Worm (Caenorhabditis elegans) whole organism, L2 larva: ENCODE measurements around the gene marc-2.

Experiments used
- R02D3.7 ChIP-seq: fragments of 150-350 bp; optimal IDR thresholded peaks from 2 replicates; lab custom pipeline; 2014; ENCODE audit warnings: missing biosample characterization, missing genetic modification characterization
- alr-1 ChIP-seq: fragments of 150-350 bp; optimal IDR thresholded peaks from 2 replicates; lab custom pipeline; 2014; ENCODE audit warnings: missing biosample characterization, missing genetic modification characterization
- blmp-1 ChIP-seq: sonication (generic microtip); optimal IDR thresholded peaks from 2 replicates; lab custom pipeline; 2017; ENCODE audit warnings: missing genetic modification characterization, mild to moderate bottlenecking, missing compliant biosample characterization, antibody characterized with exemption, moderate library complexity; ENCODE audit not compliant: insufficient read depth
- lsy-2 ChIP-seq, 2 experiments: fragments of 150-350 bp in 1 of 2; sonication (generic microtip) in 1 of 2; optimal IDR thresholded peaks; 2 replicates each; lab custom pipeline; 2014 to 2017; ENCODE audit warnings: missing biosample characterization in 2 of 2, missing genetic modification characterization in 2 of 2
- mbf-1 ChIP-seq: sonication (generic microtip); optimal IDR thresholded peaks from 2 replicates; lab custom pipeline; 2017; ENCODE audit warnings: missing biosample characterization, missing genetic modification characterization
- nhr-11 ChIP-seq: fragments of 150-350 bp; optimal IDR thresholded peaks from 2 replicates; lab custom pipeline; 2014; ENCODE audit warnings: missing biosample characterization, missing genetic modification characterization
- nhr-12 ChIP-seq: fragments of 150-350 bp; optimal IDR thresholded peaks from 2 replicates; lab custom pipeline; 2014; ENCODE audit warnings: missing biosample characterization, missing genetic modification characterization
- nhr-21 ChIP-seq: fragments of 150-350 bp; optimal IDR thresholded peaks from 2 replicates; lab custom pipeline; 2014; ENCODE audit warnings: missing biosample characterization, missing genetic modification characterization
- nhr-237 ChIP-seq: fragments of 150-350 bp; optimal IDR thresholded peaks from 2 replicates; lab custom pipeline; 2014; ENCODE audit warnings: missing biosample characterization, missing genetic modification characterization
- nhr-77 ChIP-seq: fragments of 150-350 bp; optimal IDR thresholded peaks from 2 replicates; lab custom pipeline; 2014; ENCODE audit warnings: missing biosample characterization, missing genetic modification characterization
- skn-1 ChIP-seq: sonication (generic microtip); optimal IDR thresholded peaks from 2 replicates; lab custom pipeline; 2017; ENCODE audit warnings: missing biosample characterization, missing genetic modification characterization

DNA sequence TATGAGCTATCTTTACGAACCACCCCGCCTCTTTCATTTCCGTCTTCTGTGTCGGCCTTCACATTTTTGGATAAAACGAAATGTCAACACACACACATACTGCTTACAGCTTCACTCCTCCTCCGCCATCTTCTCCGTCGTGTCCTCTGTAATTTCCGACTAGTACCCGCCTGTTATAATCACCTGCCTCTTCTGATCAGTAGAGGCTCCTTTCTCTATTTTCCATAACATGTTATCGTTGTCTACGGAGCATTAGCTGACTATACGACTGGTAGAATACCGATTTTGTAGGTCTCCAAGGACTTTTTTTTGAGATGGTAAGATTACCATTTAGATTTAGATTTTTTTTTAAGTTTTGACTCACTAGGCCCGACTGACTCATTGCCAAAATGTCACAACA is 24.2 kb upstream of the marc-2 start:
- TF ChIP-seq nhr-237 = no peak
- TF ChIP-seq alr-1 (tag; lab: Kevin White, UChicago) = no peak
- TF ChIP-seq R02D3.7 (tag; lab: Kevin White, UChicago) = no peak
- TF ChIP-seq nhr-12 (tag; lab: Kevin White, UChicago) = no peak
- TF ChIP-seq nhr-21 (tag; lab: Kevin White, UChicago) = no peak
- TF ChIP-seq nhr-77 = no peak
- no peak for TF ChIP-seq mbf-1 (tag; lab: Kevin White, UChicago)
- no peak for TF ChIP-seq lsy-2 (tag; optimal IDR thresholded peaks at IDR 0.05; lab: Kevin White, UChicago)
- TF ChIP-seq skn-1 (tag; lab: Kevin White, UChicago) = no peak
- TF ChIP-seq nhr-11 (tag; lab: Kevin White, UChicago) = no peak
- no peak for TF ChIP-seq blmp-1
